Fruit fly (Drosophila melanogaster) whole organism, embryonic: ENCODE results near the gene CG13056.

Source experiments
- Antp ChIP-seq: fragments of 200-800 bp; sonication (Bioruptor generic); optimal IDR thresholded peaks from 3 replicates; lab custom pipeline; 2016; ENCODE audit warnings: missing biosample characterization, missing genetic modification characterization
- Atf-2 ChIP-seq: fragments of 200-800 bp; sonication (Bioruptor generic); optimal IDR thresholded peaks from 2 replicates; lab custom pipeline; 2016; ENCODE audit warnings: missing biosample characterization, missing genetic modification characterization
- Bdp1 ChIP-seq: fragments of 200-800 bp; sonication (Bioruptor generic); optimal IDR thresholded peaks from 3 replicates; lab custom pipeline; 2016; ENCODE audit warnings: missing biosample characterization, missing genetic modification characterization
- CG10654 ChIP-seq: fragments of 200-800 bp; sonication (Bioruptor generic); optimal IDR thresholded peaks from 2 replicates; lab custom pipeline; 2016; ENCODE audit warnings: missing biosample characterization, missing genetic modification characterization
- CG10979 ChIP-seq: fragments of 200-800 bp; sonication (Bioruptor generic); optimal IDR thresholded peaks from 2 replicates; lab custom pipeline; 2018; ENCODE audit warnings: missing biosample characterization, mild to moderate bottlenecking, missing genetic modification characterization, moderate library complexity
- CG14710 ChIP-seq: fragments of 200-800 bp; sonication (Bioruptor generic); optimal IDR thresholded peaks from 3 replicates; lab custom pipeline; 2019; ENCODE audit warnings: missing biosample characterization, mild to moderate bottlenecking, missing genetic modification characterization, moderate library complexity
- CG15269 ChIP-seq: fragments of 200-800 bp; sonication (Bioruptor generic); optimal IDR thresholded peaks from 2 replicates; lab custom pipeline; 2018; ENCODE audit warnings: missing biosample characterization, mild to moderate bottlenecking, missing genetic modification characterization, moderate library complexity
- CG1647 ChIP-seq: fragments of 200-800 bp; sonication (Bioruptor generic); optimal IDR thresholded peaks from 3 replicates; lab custom pipeline; 2016; ENCODE audit warnings: missing biosample characterization, missing genetic modification characterization
- CG16815 ChIP-seq: fragments of 200-800 bp; sonication (Bioruptor generic); optimal IDR thresholded peaks from 3 replicates; lab custom pipeline; 2017; ENCODE audit warnings: missing biosample characterization, mild to moderate bottlenecking, missing genetic modification characterization
- CG18764 ChIP-seq: fragments of 200-800 bp; sonication (Bioruptor generic); optimal IDR thresholded peaks from 3 replicates; lab custom pipeline; 2016; ENCODE audit warnings: missing biosample characterization, missing genetic modification characterization
- CG30020 ChIP-seq: fragments of 200-800 bp; optimal IDR thresholded peaks from 2 replicates; lab custom pipeline; 2019; ENCODE audit warnings: missing biosample characterization, mild to moderate bottlenecking, missing genetic modification characterization, moderate library complexity
- CG3065 ChIP-seq: fragments of 200-800 bp; sonication (Bioruptor generic); optimal IDR thresholded peaks from 2 replicates; lab custom pipeline; 2016; ENCODE audit warnings: missing biosample characterization, missing genetic modification characterization
- CG33557 ChIP-seq: fragments of 200-800 bp; sonication (Bioruptor generic); optimal IDR thresholded peaks from 2 replicates; lab custom pipeline; 2019; ENCODE audit warnings: missing biosample characterization, mild to moderate bottlenecking, missing genetic modification characterization, moderate library complexity
- CG4854 ChIP-seq: fragments of 200-800 bp; sonication (Bioruptor generic); optimal IDR thresholded peaks from 2 replicates; lab custom pipeline; 2016; ENCODE audit warnings: missing biosample characterization, missing genetic modification characterization, inconsistent platforms
- CG6254 ChIP-seq: fragments of 200-800 bp; sonication (Bioruptor generic); optimal IDR thresholded peaks from 3 replicates; lab custom pipeline; 2017; ENCODE audit warnings: mild to moderate bottlenecking, missing biosample characterization, missing genetic modification reagents, missing genetic modification characterization
- CG7556 ChIP-seq: fragments of 200-800 bp; sonication (Bioruptor generic); optimal IDR thresholded peaks from 2 replicates; lab custom pipeline; 2017; ENCODE audit warnings: missing biosample characterization, mild to moderate bottlenecking, missing genetic modification characterization
- CG8281 ChIP-seq: fragments of 200-800 bp; sonication (Bioruptor generic); optimal IDR thresholded peaks from 2 replicates; lab custom pipeline; 2018; ENCODE audit warnings: missing biosample characterization, mild to moderate bottlenecking, missing genetic modification characterization, moderate library complexity
- Dfd ChIP-seq, 2 experiments: fragments of >200 bp; optimal IDR thresholded peaks; 2 replicates each; lab custom pipeline; 2017; ENCODE audit warnings: missing biosample characterization in 2 of 2, missing genetic modification characterization in 2 of 2
- HLH3B ChIP-seq: fragments of 200-800 bp; sonication (Bioruptor generic); IDR thresholded peaks from 2 replicates; pipeline ENCODE4 v1.3.6; 2022; ENCODE audit warnings: missing biosample characterization, missing genetic modification characterization
- HmgZ ChIP-seq: fragments of 200-800 bp; sonication (Bioruptor generic); optimal IDR thresholded peaks from 2 replicates; lab custom pipeline; 2018; ENCODE audit warnings: missing biosample characterization, mild to moderate bottlenecking, missing genetic modification characterization
- Hmr ChIP-seq: fragments of 200-800 bp; sonication (Bioruptor generic); optimal IDR thresholded peaks from 3 replicates; lab custom pipeline; 2017; ENCODE audit warnings: mild to moderate bottlenecking, missing biosample characterization, missing genetic modification reagents, missing genetic modification characterization
- MBD-R2 ChIP-seq: fragments of 200-800 bp; sonication (Bioruptor generic); IDR thresholded peaks from 2 replicates; pipeline ENCODE4 v1.3.6; 2022; ENCODE audit warnings: missing biosample characterization, missing genetic modification characterization
- NC2β ChIP-seq: fragments of 200-800 bp; sonication (Bioruptor generic); optimal IDR thresholded peaks from 2 replicates; lab custom pipeline; 2016; ENCODE audit warnings: missing biosample characterization, missing genetic modification characterization
- Nf-YA ChIP-seq: fragments of 200-800 bp; sonication (Bioruptor generic); IDR thresholded peaks from 2 replicates; pipeline ENCODE4 v1.3.6; 2022; ENCODE audit warnings: missing biosample characterization, missing genetic modification characterization
- Sry-β ChIP-seq: fragments of 200-800 bp; sonication (Bioruptor generic); optimal IDR thresholded peaks from 2 replicates; lab custom pipeline; 2018; ENCODE audit warnings: missing biosample characterization, mild to moderate bottlenecking, missing genetic modification characterization, moderate library complexity
- TFAM ChIP-seq: fragments of 200-800 bp; sonication (Bioruptor generic); optimal IDR thresholded peaks from 2 replicates; lab custom pipeline; 2017; ENCODE audit warnings: missing biosample characterization, missing genetic modification characterization, inconsistent platforms
- abd-A ChIP-seq: fragments of 200-800 bp; sonication (Bioruptor generic); optimal IDR thresholded peaks from 3 replicates; lab custom pipeline; 2019; ENCODE audit warnings: missing biosample characterization, mild to moderate bottlenecking, missing genetic modification characterization, moderate library complexity
- ac ChIP-seq: fragments of 200-800 bp; sonication (Bioruptor generic); optimal IDR thresholded peaks from 3 replicates; lab custom pipeline; 2017; ENCODE audit warnings: missing biosample characterization, mild to moderate bottlenecking, missing genetic modification characterization
- ash1 ChIP-seq: fragments of 200-800 bp; sonication (Bioruptor generic); optimal IDR thresholded peaks from 2 replicates; lab custom pipeline; 2018; ENCODE audit warnings: missing biosample characterization, mild to moderate bottlenecking, missing genetic modification characterization
- btn ChIP-seq: fragments of 200-800 bp; sonication (Bioruptor generic); optimal IDR thresholded peaks from 2 replicates; lab custom pipeline; 2016; ENCODE audit warnings: missing biosample characterization, missing genetic modification characterization
- chinmo ChIP-seq: fragments of 200-800 bp; sonication (Bioruptor generic); IDR thresholded peaks from 4 replicates; pipeline ENCODE4 v1.3.6; 2022; ENCODE audit warnings: missing biosample characterization, missing genetic modification characterization; ENCODE audit not compliant: partially characterized antibody
- cwo ChIP-seq: fragments of 200-800 bp; sonication (Bioruptor generic); optimal IDR thresholded peaks from 3 replicates; lab custom pipeline; 2017; ENCODE audit warnings: missing biosample characterization, missing genetic modification characterization, mild to moderate bottlenecking, moderate library complexity, missing genetic modification reagents
- dimm ChIP-seq: fragments of 200-800 bp; sonication (Bioruptor generic); IDR thresholded peaks from 2 replicates; pipeline ENCODE4 v1.3.6; 2022; ENCODE audit warnings: missing biosample characterization, missing genetic modification characterization
- dpn ChIP-seq, 2 experiments: fragments of 200-800 bp; sonication (Bioruptor generic); optimal IDR thresholded peaks; 3 replicates each; lab custom pipeline; 2016; ENCODE audit warnings: missing biosample characterization in 2 of 2, missing genetic modification characterization in 2 of 2
- dysf ChIP-seq: fragments of 200-800 bp; sonication (Bioruptor generic); IDR thresholded peaks from 3 replicates; pipeline ENCODE4 v1.3.6; 2022; ENCODE audit warnings: missing biosample characterization, missing genetic modification characterization
- emc ChIP-seq: fragments of 200-800 bp; sonication (Bioruptor generic); optimal IDR thresholded peaks from 2 replicates; lab custom pipeline; 2016; ENCODE audit warnings: missing biosample characterization, missing genetic modification characterization
- exex ChIP-seq: fragments of 200-800 bp; sonication (Bioruptor generic); optimal IDR thresholded peaks from 4 replicates; lab custom pipeline; 2018; ENCODE audit warnings: missing biosample characterization, mild to moderate bottlenecking, missing genetic modification characterization, moderate library complexity
- gce ChIP-seq: fragments of 200-800 bp; sonication (Bioruptor generic); IDR thresholded peaks from 3 replicates; pipeline ENCODE4 v1.3.6; 2022; ENCODE audit warnings: missing biosample characterization, missing genetic modification characterization
- gcm2 ChIP-seq: fragments of 200-800 bp; sonication (Bioruptor generic); optimal IDR thresholded peaks from 2 replicates; lab custom pipeline; 2016; ENCODE audit warnings: missing biosample characterization, missing genetic modification characterization
- hb ChIP-seq: fragments of 200-800 bp; sonication (Bioruptor generic); IDR thresholded peaks from 3 replicates; pipeline ENCODE4 v1.3.6; 2022; ENCODE audit warnings: missing biosample characterization, missing genetic modification characterization; ENCODE audit not compliant: partially characterized antibody
- kay ChIP-seq: fragments of 200-800 bp; sonication (Bioruptor generic); optimal IDR thresholded peaks from 2 replicates; lab custom pipeline; 2016; ENCODE audit warnings: missing biosample characterization, missing genetic modification characterization
- kni ChIP-seq: fragments of 200-800 bp; sonication (Bioruptor generic); optimal IDR thresholded peaks from 3 replicates; lab custom pipeline; 2017; ENCODE audit warnings: mild to moderate bottlenecking, missing biosample characterization, missing genetic modification reagents, missing genetic modification characterization
- pros ChIP-seq: fragments of 200-800 bp; sonication (Bioruptor generic); optimal IDR thresholded peaks from 3 replicates; lab custom pipeline; 2019; ENCODE audit warnings: missing biosample characterization, mild to moderate bottlenecking, missing genetic modification characterization, moderate library complexity
- pzg ChIP-seq: fragments of 200-800 bp; sonication (Bioruptor generic); optimal IDR thresholded peaks from 3 replicates; lab custom pipeline; 2018; ENCODE audit warnings: missing biosample characterization, mild to moderate bottlenecking, missing genetic modification characterization, moderate library complexity
- seq ChIP-seq: fragments of 200-800 bp; sonication (Bioruptor generic); IDR thresholded peaks from 2 replicates; pipeline ENCODE4 v1.3.6; 2022; ENCODE audit warnings: missing biosample characterization, missing genetic modification characterization
- sima ChIP-seq: fragments of 200-800 bp; sonication (Bioruptor generic); optimal IDR thresholded peaks from 2 replicates; lab custom pipeline; 2016; ENCODE audit warnings: missing biosample characterization, missing genetic modification characterization
- slp2 ChIP-seq: fragments of 200-800 bp; sonication (Bioruptor generic); optimal IDR thresholded peaks from 2 replicates; lab custom pipeline; 2016; ENCODE audit warnings: missing biosample characterization, missing genetic modification characterization
- tap ChIP-seq: fragments of 200-800 bp; optimal IDR thresholded peaks from 3 replicates; lab custom pipeline; 2019; ENCODE audit warnings: missing biosample characterization, mild to moderate bottlenecking, missing genetic modification characterization, moderate library complexity
- tio ChIP-seq: fragments of 200-800 bp; sonication (Bioruptor generic); optimal IDR thresholded peaks from 2 replicates; lab custom pipeline; 2017; ENCODE audit warnings: missing biosample characterization, missing genetic modification characterization, inconsistent platforms
- vvl ChIP-seq: fragments of 200-800 bp; sonication (Bioruptor generic); IDR thresholded peaks from 2 replicates; pipeline ENCODE4 v1.3.6; 2022; ENCODE audit warnings: missing biosample characterization, missing genetic modification characterization
- z ChIP-seq: fragments of 200-800 bp; sonication (Bioruptor generic); IDR thresholded peaks from 3 replicates; pipeline ENCODE4 v1.3.6; 2022; ENCODE audit warnings: missing biosample characterization, missing genetic modification characterization
- zen2 ChIP-seq: fragments of 200-800 bp; sonication (Bioruptor generic); IDR thresholded peaks from 3 replicates; pipeline ENCODE4 v1.3.6; 2022; ENCODE audit warnings: missing biosample characterization, missing genetic modification characterization; ENCODE audit not compliant: partially characterized antibody

Gene CG13056

dm6 chr3L:16286258-16286657 lies 46.9 kb upstream of the CG13056 start (continued):
- TF ChIP-seq z (no peak), CG3065 (GFP tag; lab: Kevin White, UChicago) (no peak), CG15269 (tag; lab: Kevin White, UChicago) (peak; percentile 64), hb (GFP tag; lab: Robert Waterston, UW) (no peak), CG18764 (GFP tag; lab: Kevin White, UChicago) (no peak), abd-A (tag; lab: Kevin White, UChicago) (peak; percentile 21), exex (no peak), CG14710 (no peak), Hmr (no peak), HmgZ (tag; lab: Kevin White, UChicago) (no peak), pzg (GFP tag; lab: Kevin White, UChicago) (no peak), vvl (GFP tag; lab: Robert Waterston, UW) (peak; percentile 62), chinmo (0 out of 4 replicates have a peak, but pooled peaks have one; percentile 47), dysf (GFP tag; lab: Robert Waterston, UW) (peak; percentile 56; the same call in 2 of the 3 replicates), Nf-YA (GFP tag; lab: Robert Waterston, UW) (no peak), tap (tag; lab: Kevin White, UChicago) (peak; percentile 40), CG10979 (tag; lab: Kevin White, UChicago) (no peak), CG30020 (tag; lab: Kevin White, UChicago) (no peak), Sry-β (GFP tag; lab: Kevin White, UChicago) (no peak), CG10654 (no peak), TFAM (GFP tag; lab: Kevin White, UChicago) (no peak), slp2 (GFP tag; lab: Kevin White, UChicago) (no peak), CG8281 (tag; lab: Kevin White, UChicago) (no peak), pros (no peak), seq (GFP tag; lab: Robert Waterston, UW) (no peak), gce (GFP tag; lab: Robert Waterston, UW) (no peak), NC2β (no peak), HLH3B (GFP tag; lab: Robert Waterston, UW) (peak; percentile 34; the same call in 1 of the 2 replicates), tio (GFP tag; lab: Kevin White, UChicago) (no peak), Antp (no peak), Bdp1 (GFP tag; lab: Kevin White, UChicago) (no peak), CG1647 (GFP tag; lab: Kevin White, UChicago) (no peak), CG7556 (no peak), CG4854 (no peak), btn (GFP tag; lab: Kevin White, UChicago) (no peak), zen2 (GFP tag; lab: Robert Waterston, UW) (no peak), Dfd (GFP tag; optimal IDR thresholded peaks at IDR 0.05; lab: Kevin White, UChicago) (no peak), CG6254 (no peak), sima (no peak), emc (no peak), cwo (GFP tag; lab: Kevin White, UChicago) (peak; percentile 79), MBD-R2 (GFP tag; lab: Robert Waterston, UW) (no peak), CG16815 (no peak), dpn (GFP tag; optimal IDR thresholded peaks at IDR 0.05; lab: Kevin White, UChicago) (peak in 1 of 2 experiments; percentile 1), kay (GFP tag; lab: Kevin White, UChicago) (no peak), ash1 (GFP tag; lab: Kevin White, UChicago) (no peak), CG33557 (GFP tag; lab: Kevin White, UChicago) (no peak), gcm2 (no peak), Atf-2 (GFP tag; lab: Kevin White, UChicago) (no peak), dimm (GFP tag; lab: Robert Waterston, UW) (no peak), ac (GFP tag; lab: Kevin White, UChicago) (no peak), kni (GFP tag; lab: Kevin White, UChicago) (no peak)
